Worm (Caenorhabditis elegans): ENCODE measurements around the gene T07D1.3.

DNA sequence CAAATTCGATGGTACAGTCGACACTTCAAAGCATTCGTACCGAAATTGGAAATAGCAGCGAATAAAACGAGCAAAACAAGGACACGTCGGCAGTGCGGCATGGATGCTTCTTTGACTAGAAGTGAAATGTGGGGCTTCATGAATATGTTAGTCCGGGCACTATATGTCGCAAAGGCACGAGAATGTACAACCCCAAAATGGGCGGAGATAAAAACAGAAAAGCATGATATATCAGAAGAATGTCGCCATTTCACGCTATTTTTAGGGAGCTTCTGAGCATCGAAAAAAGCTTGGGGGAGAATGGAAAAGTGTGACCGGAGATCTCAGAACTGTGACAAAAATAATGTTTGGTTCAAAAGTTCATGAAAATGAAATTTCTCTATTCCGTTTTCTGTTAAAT is at the start of gene T07D1.3:
- TF ChIP-seq ztf-4 (tag; optimal IDR thresholded peaks at IDR 0.05), result no peak
- TF ChIP-seq unc-62 (GFP tag; optimal IDR thresholded peaks at IDR 0.05), result no peak
- no peak for TF ChIP-seq fkh-4 (tag; optimal IDR thresholded peaks at IDR 0.05; ENCODE audit: borderline replicate concordance)
- no peak for TF ChIP-seq lin-35 (GFP tag; optimal IDR thresholded peaks at IDR 0.05)
- no peak for TF ChIP-seq nhr-11 (tag; optimal IDR thresholded peaks at IDR 0.05)
